Worm (Caenorhabditis elegans) whole organism, late embryonic: ENCODE results near the gene F23F1.5.
A peak's percentile ranks its signal among the peaks of the same experiment; 100 is the strongest.

Experiments used
- C38D4.7 ChIP-seq: fragments of 200-800 bp; sonication (Bioruptor generic); optimal IDR thresholded peaks from 2 replicates; lab custom pipeline; 2018; ENCODE audit warnings: mild to moderate bottlenecking, missing genetic modification characterization, moderate library complexity, missing compliant biosample characterization
- F13H6.1 ChIP-seq: sonication (generic microtip); optimal IDR thresholded peaks from 2 replicates; lab custom pipeline; 2016; ENCODE audit warnings: missing genetic modification characterization, missing compliant biosample characterization
- K02D7.2 ChIP-seq: sonication (generic microtip); optimal IDR thresholded peaks from 2 replicates; lab custom pipeline; 2017; ENCODE audit warnings: mild to moderate bottlenecking, missing genetic modification characterization, missing compliant biosample characterization
- ceh-14 ChIP-seq: sonication (generic microtip); optimal IDR thresholded peaks from 2 replicates; lab custom pipeline; 2016; ENCODE audit warnings: missing genotype, missing genetic modification characterization, missing compliant biosample characterization
- ceh-18 ChIP-seq: sonication (generic microtip); optimal IDR thresholded peaks from 2 replicates; lab custom pipeline; 2016; ENCODE audit warnings: missing genetic modification characterization, missing compliant biosample characterization
- ceh-19 ChIP-seq: fragments of 200-800 bp; sonication (Bioruptor generic); optimal IDR thresholded peaks from 2 replicates; lab custom pipeline; 2018; ENCODE audit warnings: mild to moderate bottlenecking, missing genetic modification characterization, missing compliant biosample characterization
- ceh-34 ChIP-seq: sonication (generic microtip); optimal IDR thresholded peaks from 2 replicates; lab custom pipeline; 2016; ENCODE audit warnings: mild to moderate bottlenecking, missing genetic modification characterization, missing compliant biosample characterization
- ceh-9 ChIP-seq: sonication (generic microtip); optimal IDR thresholded peaks from 2 replicates; lab custom pipeline; 2016; ENCODE audit warnings: mild to moderate bottlenecking, missing genetic modification characterization, inconsistent platforms, missing compliant biosample characterization
- che-1 ChIP-seq: sonication (generic microtip); optimal IDR thresholded peaks from 2 replicates; lab custom pipeline; 2016; ENCODE audit warnings: mild to moderate bottlenecking, missing genetic modification characterization, missing compliant biosample characterization
- elt-2 ChIP-seq: sonication (generic microtip); optimal IDR thresholded peaks from 2 replicates; lab custom pipeline; 2016; ENCODE audit warnings: missing genetic modification reagents, missing genetic modification characterization, missing compliant biosample characterization
- ets-4 ChIP-seq: sonication (generic microtip); optimal IDR thresholded peaks from 2 replicates; lab custom pipeline; 2016; ENCODE audit warnings: missing genetic modification characterization, missing compliant biosample characterization
- fax-1 ChIP-seq: sonication (generic microtip); optimal IDR thresholded peaks from 2 replicates; lab custom pipeline; 2016; ENCODE audit warnings: missing genotype, missing genetic modification characterization, missing compliant biosample characterization
- fkh-10 ChIP-seq: fragments of 150-350 bp; optimal IDR thresholded peaks from 2 replicates; lab custom pipeline; 2014; ENCODE audit warnings: missing biosample characterization, missing genetic modification reagents, missing genetic modification characterization
- gmeb-2 ChIP-seq: sonication (generic microtip); optimal IDR thresholded peaks from 2 replicates; lab custom pipeline; 2016; ENCODE audit warnings: missing genetic modification characterization, inconsistent platforms, missing compliant biosample characterization
- hlh-13 ChIP-seq: fragments of 200-800 bp; sonication (Bioruptor generic); optimal IDR thresholded peaks from 2 replicates; lab custom pipeline; 2018; ENCODE audit warnings: mild to moderate bottlenecking, missing genetic modification characterization, missing compliant biosample characterization
- hlh-15 ChIP-seq: sonication (generic microtip); optimal IDR thresholded peaks from 2 replicates; lab custom pipeline; 2016; ENCODE audit warnings: missing genetic modification characterization, missing compliant biosample characterization
- hlh-30 ChIP-seq: sonication (generic microtip); optimal IDR thresholded peaks from 2 replicates; lab custom pipeline; 2017; ENCODE audit warnings: antibody characterized with exemption, missing genetic modification characterization, missing compliant biosample characterization; ENCODE audit not compliant: insufficient read depth
- madf-2 ChIP-seq: sonication (generic microtip); optimal IDR thresholded peaks from 2 replicates; lab custom pipeline; 2017; ENCODE audit warnings: missing genetic modification characterization, missing compliant biosample characterization
- mec-3 ChIP-seq: sonication (generic microtip); optimal IDR thresholded peaks from 2 replicates; lab custom pipeline; 2016; ENCODE audit warnings: borderline replicate concordance, missing genetic modification characterization, missing compliant biosample characterization
- nhr-11 ChIP-seq: fragments of 150-350 bp; optimal IDR thresholded peaks from 2 replicates; lab custom pipeline; 2014; ENCODE audit warnings: missing biosample characterization, missing genetic modification characterization
- nhr-232 ChIP-seq: sonication (generic microtip); optimal IDR thresholded peaks from 2 replicates; lab custom pipeline; 2016; ENCODE audit warnings: missing genetic modification characterization, missing compliant biosample characterization
- pag-3 ChIP-seq: sonication (generic microtip); optimal IDR thresholded peaks from 2 replicates; lab custom pipeline; 2016; ENCODE audit warnings: missing compliant biosample characterization, missing genetic modification characterization, borderline replicate concordance
- pax-1 ChIP-seq: fragments of 150-350 bp; optimal IDR thresholded peaks from 2 replicates; lab custom pipeline; 2014; ENCODE audit warnings: missing biosample characterization, missing genetic modification characterization
- pha-4 ChIP-seq: fragments of 150-350 bp; optimal IDR thresholded peaks from 2 replicates; lab custom pipeline; 2018; ENCODE audit warnings: missing biosample characterization, missing genetic modification reagents, missing genetic modification characterization
- pqm-1 ChIP-seq: sonication (generic microtip); optimal IDR thresholded peaks from 2 replicates; lab custom pipeline; 2016; ENCODE audit warnings: missing genetic modification characterization, missing compliant biosample characterization
- pros-1 ChIP-seq: fragments of 150-350 bp; optimal IDR thresholded peaks from 2 replicates; lab custom pipeline; 2014; ENCODE audit warnings: missing biosample characterization, missing genetic modification reagents, missing genetic modification characterization
- sdc-2 ChIP-seq: sonication (generic microtip); optimal IDR thresholded peaks from 2 replicates; lab custom pipeline; 2016; ENCODE audit warnings: missing genotype, missing genetic modification characterization, missing compliant biosample characterization
- sox-2 ChIP-seq: fragments of 200-800 bp; sonication (Bioruptor generic); IDR thresholded peaks from 2 replicates; pipeline ENCODE4 v1.3.6; 2022; ENCODE audit warnings: missing genetic modification reagents, missing genetic modification characterization, missing compliant biosample characterization
- tbx-2 ChIP-seq: sonication (generic microtip); optimal IDR thresholded peaks from 2 replicates; lab custom pipeline; 2016; ENCODE audit warnings: missing genetic modification characterization, missing compliant biosample characterization
- unc-55 ChIP-seq: sonication (generic microtip); optimal IDR thresholded peaks from 2 replicates; lab custom pipeline; 2017; ENCODE audit warnings: missing biosample characterization, missing genetic modification reagents, missing genetic modification characterization
- unc-86 ChIP-seq: sonication (generic microtip); optimal IDR thresholded peaks from 2 replicates; lab custom pipeline; 2016; ENCODE audit warnings: missing genetic modification characterization, missing compliant biosample characterization

F23F1.5 gene

ce11 chrII:60049-60448, 28.7 kb upstream of the F23F1.5 start:
- no peak for TF ChIP-seq unc-55 (GFP tag; lab: Kevin White, UChicago)
- TF ChIP-seq pag-3 (tag; lab: Kevin White, UChicago), result no peak
- no peak for TF ChIP-seq pha-4 (tag; lab: Kevin White, UChicago)
- TF ChIP-seq pqm-1 (tag; lab: Kevin White, UChicago), result no peak

- TF ChIP-seq unc-86, result no peak
- no peak for TF ChIP-seq hlh-30 (tag; lab: Kevin White, UChicago)
- no peak for TF ChIP-seq fax-1 (tag; lab: Kevin White, UChicago)
- TF ChIP-seq hlh-15 (tag; lab: Kevin White, UChicago), result no peak
- no peak for TF ChIP-seq madf-2
- no peak for TF ChIP-seq F13H6.1 (tag; lab: Kevin White, UChicago)
- no peak for TF ChIP-seq pax-1
- no peak for TF ChIP-seq ets-4 (tag; lab: Kevin White, UChicago)
- TF ChIP-seq sox-2 (GFP tag; lab: Robert Waterston, UW), result no peak
- TF ChIP-seq, all 69 proteins: peak for 0
These were observed 26.5 kb upstream of the F23F1.5 start for ce11 chrII:57873-58272.

- TF ChIP-seq ceh-34 (tag; lab: Kevin White, UChicago) (no peak), ceh-18 (tag; lab: Kevin White, UChicago) (no peak), pros-1 (tag; lab: Kevin White, UChicago) (no peak), che-1 (tag; lab: Kevin White, UChicago) (no peak), nhr-232 (tag; lab: Kevin White, UChicago) (no peak), madf-2 (no peak), unc-55 (GFP tag; lab: Kevin White, UChicago) (no peak)
These were observed 26.0 kb upstream of the F23F1.5 start, which contains the start of gene ascc-1 for ce11 chrII:57370-57769. Gene ascc-1, plus strand, starts transcription at chrII:57670.

- TF ChIP-seq hlh-30 (tag; lab: Kevin White, UChicago) (peak; percentile 25), ceh-9 (no peak)
These were observed 23.8 kb upstream of the F23F1.5 start, which contains the start of gene tre-5 for ce11 chrII:55204-55603. Gene tre-5, minus strand, starts transcription at chrII:55304.

- TF ChIP-seq gmeb-2 (tag; lab: Kevin White, UChicago) (no peak), fkh-10 (GFP tag; lab: Kevin White, UChicago) (no peak)
These were observed 20.0 kb upstream of the F23F1.5 start, which contains the start of gene sptl-1 for ce11 chrII:51352-51751. Gene sptl-1, plus strand, starts transcription at chrII:51652.

- TF ChIP-seq elt-2 (tag; lab: Kevin White, UChicago) (peak; percentile 4), ceh-9 (no peak)
These were observed 19.5 kb upstream of the F23F1.5 start for ce11 chrII:50862-51261.

- TF ChIP-seq C38D4.7 (no peak), nhr-232 (tag; lab: Kevin White, UChicago) (no peak), ets-4 (tag; lab: Kevin White, UChicago) (no peak), hlh-30 (tag; lab: Kevin White, UChicago) (no peak), nhr-11 (tag; lab: Kevin White, UChicago) (no peak), che-1 (tag; lab: Kevin White, UChicago) (no peak), tbx-2 (tag; lab: Kevin White, UChicago) (no peak), ceh-14 (tag; lab: Kevin White, UChicago) (no peak), hlh-13 (GFP tag; lab: Kevin White, UChicago) (no peak), sdc-2 (tag; lab: Kevin White, UChicago) (no peak), mec-3 (tag; lab: Kevin White, UChicago) (no peak), ceh-9 (no peak), K02D7.2 (no peak), ceh-19 (GFP tag; lab: Kevin White, UChicago) (no peak)
These were observed 15.9 kb upstream of the F23F1.5 start, which contains the start of gene C23H3.5 for ce11 chrII:47280-47679. Gene C23H3.5, plus strand, starts transcription at chrII:47580.
